Worm (Caenorhabditis elegans): ENCODE results near the gene srt-4.

srt-4 gene

ce11 chrV:2573108-2573507 is 4.6 kb upstream of the srt-4 start, which contains the start of gene srj-20:
Gene srj-20 (minus strand): TSS chrV:2573208.
- TF ChIP-seq ZK546.5 (tag; optimal IDR thresholded peaks at IDR 0.05) = no peak
- no peak for TF ChIP-seq R02D3.7 (tag; optimal IDR thresholded peaks at IDR 0.05)
- no peak for TF ChIP-seq hmg-1.1 (GFP tag; IDR thresholded peaks at IDR 0.05)
- TF ChIP-seq tag-97 (GFP tag; IDR thresholded peaks at IDR 0.05) = no peak
- no peak for TF ChIP-seq attf-4 (tag; optimal IDR thresholded peaks at IDR 0.05)

- TF ChIP-seq ceh-44 (GFP tag; IDR thresholded peaks at IDR 0.05) = no peak
- no peak for TF ChIP-seq zip-11 (GFP tag; IDR thresholded peaks at IDR 0.05)
- TF ChIP-seq php-3 (GFP tag; IDR thresholded peaks at IDR 0.05) = no peak
- no peak for TF ChIP-seq spr-3 (GFP tag; optimal IDR thresholded peaks at IDR 0.05)
- TF ChIP-seq mdl-1 (tag; optimal IDR thresholded peaks at IDR 0.05) = no peak
- no peak for TF ChIP-seq nhr-10 (tag; optimal IDR thresholded peaks at IDR 0.05)
- TF ChIP-seq daf-19 (GFP tag; conservative IDR thresholded peaks at IDR 0.05) = no peak
- TF ChIP-seq ama-1 (optimal IDR thresholded peaks at IDR 0.05) = no peak
- TF ChIP-seq ceh-28 (tag; optimal IDR thresholded peaks at IDR 0.05) = no peak
- no peak for TF ChIP-seq madf-9 (GFP tag; conservative IDR thresholded peaks at IDR 0.05)
- no peak for TF ChIP-seq nhr-41 (GFP tag; IDR thresholded peaks at IDR 0.05)
- no peak for TF ChIP-seq egl-43 (GFP tag; IDR thresholded peaks at IDR 0.05)
- no peak for TF ChIP-seq jun-1 (tag; optimal IDR thresholded peaks at IDR 0.05)
- no peak for TF ChIP-seq lim-7 (GFP tag; IDR thresholded peaks at IDR 0.05)
- TF ChIP-seq T26A8.4 (GFP tag; IDR thresholded peaks at IDR 0.05) = no peak
- no peak for TF ChIP-seq F37D6.2 (tag; optimal IDR thresholded peaks at IDR 0.05)
- no peak for TF ChIP-seq tag-97 (GFP tag; IDR thresholded peaks at IDR 0.05)
Observed at ce11 chrV:2573881-2574280, 3.8 kb upstream of the srt-4 start, which contains the start of gene nhr-290. Gene nhr-290 (plus strand): TSS chrV:2574181.

ce11 chrV:2575716-2576115 is 2.0 kb upstream of the srt-4 start:
- TF ChIP-seq nhr-6 (tag; optimal IDR thresholded peaks at IDR 0.05) (no peak), ceh-82 (tag; optimal IDR thresholded peaks at IDR 0.05) (no peak), F49E8.2 (tag; optimal IDR thresholded peaks at IDR 0.05; ENCODE audit: borderline replicate concordance) (no peak), set-16 (GFP tag; IDR thresholded peaks at IDR 0.05) (peak; percentile 73), ceh-20 (GFP tag; IDR thresholded peaks at IDR 0.05) (no peak), hlh-11 (tag; optimal IDR thresholded peaks at IDR 0.05) (no peak), mdl-1 (tag; optimal IDR thresholded peaks at IDR 0.05) (no peak), nhr-28 (tag; optimal IDR thresholded peaks at IDR 0.05) (no peak), nhr-102 (tag; optimal IDR thresholded peaks at IDR 0.05) (no peak), Y105C5A.15 (GFP tag; IDR thresholded peaks at IDR 0.05) (0 out of 2 replicates have a peak, but pooled peaks have one; percentile 40), zip-11 (GFP tag; IDR thresholded peaks at IDR 0.05) (no peak), Y48G9A.11 (GFP tag; IDR thresholded peaks at IDR 0.05) (no peak), F44E2.7 (GFP tag; IDR thresholded peaks at IDR 0.05) (no peak), aly-2 (tag; optimal IDR thresholded peaks at IDR 0.05) (no peak), nhr-237 (tag; optimal IDR thresholded peaks at IDR 0.05) (no peak), mxl-3 (GFP tag; optimal IDR thresholded peaks at IDR 0.05) (no peak), madf-5 (GFP tag; IDR thresholded peaks at IDR 0.05) (0 out of 4 replicates have a peak, but pooled peaks of 1 of the 2 experiments have one; percentile 5), nhr-41 (GFP tag; IDR thresholded peaks at IDR 0.05) (no peak), hif-1 (tag; optimal IDR thresholded peaks at IDR 0.05) (no peak), attf-4 (tag; optimal IDR thresholded peaks at IDR 0.05) (no peak)

- TF ChIP-seq arid-1 (GFP tag; conservative IDR thresholded peaks at IDR 0.05) (no peak), pha-4 (GFP tag; IDR thresholded peaks at IDR 0.05) (no peak), pha-4 (tag; optimal IDR thresholded peaks at IDR 0.05) (no peak), zip-2 (tag; optimal IDR thresholded peaks at IDR 0.05) (no peak), fkh-10 (GFP tag; optimal IDR thresholded peaks at IDR 0.05) (no peak), ceh-82 (tag; optimal IDR thresholded peaks at IDR 0.05) (no peak), saeg-2 (GFP tag; IDR thresholded peaks at IDR 0.05) (no peak), mep-1 (tag; optimal IDR thresholded peaks at IDR 0.05) (no peak), lin-13 (GFP tag; optimal IDR thresholded peaks at IDR 0.05) (no peak)
Observed at ce11 chrV:2580598-2580997, 2.9 kb downstream of the srt-4 start, which contains the start of gene C29G2.3. Gene C29G2.3 (plus strand): TSS chrV:2580898.
